Fruit fly (Drosophila melanogaster) Kc167 (cell line): Measurements from ENCODE around the gene CG9135.

Experiments
- Myc ChIP-seq: fragments of >200 bp; optimal IDR thresholded peaks from 2 replicates; lab custom pipeline; 2017; ENCODE audit warnings: missing external identifiers
- Sin3A ChIP-seq: fragments of >200 bp; optimal IDR thresholded peaks from 2 replicates; lab custom pipeline; 2018; ENCODE audit warnings: missing external identifiers
- h ChIP-seq: fragments of >200 bp; optimal IDR thresholded peaks from 3 replicates; lab custom pipeline; 2018; ENCODE audit warnings: missing external identifiers
- insv ChIP-seq: fragments of >200 bp; optimal IDR thresholded peaks from 3 replicates; lab custom pipeline; 2018; ENCODE audit warnings: missing external identifiers
- psq ChIP-seq: fragments of >200 bp; optimal IDR thresholded peaks from 2 replicates; lab custom pipeline; 2017; ENCODE audit warnings: missing external identifiers
- ttk ChIP-seq: sonication (Bioruptor generic); optimal IDR thresholded peaks from 2 replicates; lab custom pipeline; 2017; ENCODE audit warnings: missing external identifiers

dm6 chr2L:6031838-6032237, 18.8 kb upstream of the CG9135 start:
- no peak for TF ChIP-seq h (lab: Kevin White, UChicago)
- TF ChIP-seq Sin3A (lab: Kevin White, UChicago), result no peak
- no peak for TF ChIP-seq insv (lab: Kevin White, UChicago)
- no peak for TF ChIP-seq Myc (lab: Kevin White, UChicago)
- no peak for TF ChIP-seq ttk
- no peak for TF ChIP-seq psq (lab: Kevin White, UChicago)
